Worm (Caenorhabditis elegans) whole organism, early embryonic: ENCODE results near the gene F37C4.4.

Source experiments
- ama-1 ChIP-seq: fragments of 150-350 bp; optimal IDR thresholded peaks from 2 replicates; lab custom pipeline; 2014
- ets-7 ChIP-seq: sonication (generic microtip); optimal IDR thresholded peaks from 2 replicates; lab custom pipeline; 2016; ENCODE audit warnings: missing genotype, missing genetic modification characterization, missing compliant biosample characterization
- hmg-4 ChIP-seq: fragments of 200-800 bp; sonication (Bioruptor generic); optimal IDR thresholded peaks from 2 replicates; lab custom pipeline; 2018; ENCODE audit warnings: mild to moderate bottlenecking, missing genetic modification characterization, missing compliant biosample characterization
- hnd-1 ChIP-seq: sonication (generic microtip); optimal IDR thresholded peaks from 2 replicates; lab custom pipeline; 2016; ENCODE audit warnings: missing genetic modification characterization, missing compliant biosample characterization
- sea-1 ChIP-seq: fragments of 200-800 bp; sonication (Bioruptor generic); conservative IDR thresholded peaks from 2 replicates; pipeline ENCODE4 v1.3.6; 2022; ENCODE audit warnings: missing genetic modification characterization, missing compliant biosample characterization
- tbx-37 ChIP-seq: fragments of 200-800 bp; sonication (Bioruptor generic); conservative IDR thresholded peaks from 2 replicates; pipeline ENCODE4 v1.3.6; 2022; ENCODE audit warnings: missing genetic modification reagents, missing genetic modification characterization, missing compliant biosample characterization

DNA sequence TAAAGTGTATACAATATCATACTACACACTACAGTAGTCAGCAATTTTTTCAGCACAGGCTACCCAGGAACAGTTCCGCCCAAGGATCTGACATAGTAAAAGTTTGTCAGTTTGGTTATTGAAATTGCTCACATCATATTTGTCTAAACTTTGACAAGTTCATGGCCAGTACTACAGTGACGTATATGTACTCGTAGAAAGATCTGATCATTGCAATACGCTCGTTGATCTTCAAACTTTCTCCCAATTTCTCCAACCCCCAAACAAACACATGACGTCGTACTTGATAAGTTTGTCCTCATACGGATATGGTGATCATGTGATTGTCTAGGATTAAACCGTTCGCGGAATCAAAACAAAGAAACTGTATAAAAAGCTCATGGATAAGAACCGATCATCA is 27.7 kb downstream of the F37C4.4 start, which contains the start of gene dct-8:
- no peak for TF ChIP-seq ets-7 (tag; lab: Kevin White, UChicago)
- TF ChIP-seq hmg-4 (GFP tag; lab: Kevin White, UChicago) = no peak
- no peak for TF ChIP-seq tbx-37 (GFP tag; lab: Robert Waterston, UW)
- no peak for TF ChIP-seq ama-1
- no peak for TF ChIP-seq hnd-1 (tag; lab: Kevin White, UChicago)
- TF ChIP-seq sea-1 (GFP tag; lab: Robert Waterston, UW) = no peak
